Fruit fly (Drosophila melanogaster): ENCODE measurements around the gene CG15916.

DNA sequence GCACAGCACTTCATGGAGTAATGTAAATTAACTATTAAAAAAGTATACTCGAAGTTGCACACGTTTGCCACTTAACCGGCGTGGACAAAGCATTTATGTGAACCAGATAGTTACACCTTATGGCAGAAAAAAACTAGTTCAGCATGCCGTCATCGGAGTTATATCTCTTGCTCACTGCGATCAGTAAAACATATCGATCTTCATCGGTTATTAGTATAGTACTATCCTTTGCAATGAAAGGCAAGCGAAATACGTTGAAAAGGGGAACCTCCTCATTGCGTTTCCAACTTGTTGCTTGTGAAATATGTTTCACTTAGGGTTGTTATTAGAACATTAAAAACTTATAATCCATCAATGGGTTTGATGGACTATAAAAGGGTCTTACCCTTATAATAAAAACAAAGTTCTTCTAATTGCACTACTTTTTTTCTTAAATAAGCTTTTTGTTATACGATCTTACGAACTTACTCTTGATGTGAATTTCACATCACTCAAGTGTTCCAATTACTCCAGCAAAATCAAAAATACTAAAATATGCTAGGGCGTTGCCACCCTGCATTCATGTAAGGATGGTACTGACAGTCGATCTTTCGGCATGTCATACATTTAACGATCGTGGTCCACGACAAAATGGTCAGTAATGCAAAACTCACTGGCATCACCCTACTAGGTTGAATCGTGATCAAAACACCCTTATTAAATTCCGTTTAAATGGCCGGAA, 19.3 kb downstream of the CG15916 start, which contains the start of gene CycD:
- TF ChIP-seq CTCF (optimal IDR thresholded peaks at IDR 0.05): no peak
- TF ChIP-seq CG8478 (optimal IDR thresholded peaks at IDR 0.05): no peak
